Worm (Caenorhabditis elegans): ENCODE data around the gene cdh-12.

Gene cdh-12

DNA sequence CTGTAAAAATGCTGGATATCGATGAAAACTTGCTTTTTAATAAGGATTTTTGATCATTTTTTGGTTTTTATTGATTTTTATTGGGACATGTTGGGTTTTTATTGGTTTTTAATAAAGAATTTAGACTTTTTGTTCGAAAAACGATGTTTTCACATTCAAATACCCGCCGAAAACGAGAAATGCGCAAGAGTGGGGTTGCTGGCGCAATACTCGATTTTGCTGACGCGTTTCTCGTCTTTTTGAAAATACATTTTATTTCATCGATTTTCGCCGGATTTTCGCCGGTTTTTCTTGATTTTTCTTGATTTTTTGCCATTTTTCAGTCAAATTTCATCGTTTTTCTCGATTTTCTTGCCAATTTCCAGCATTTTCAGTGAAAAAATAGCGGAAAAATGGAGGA, 9.0 kb upstream of the cdh-12 start, which contains the start of gene smr-1 (continued):
- no peak for TF ChIP-seq lir-3 (tag; optimal IDR thresholded peaks at IDR 0.05; ENCODE audit: poor library complexity)
- peak; percentile 59 for TF ChIP-seq snpc-4 (tag; optimal IDR thresholded peaks at IDR 0.05)
- peak; percentile 70 for TF ChIP-seq F16B12.6 (tag; optimal IDR thresholded peaks at IDR 0.05)
- TF ChIP-seq nhr-237 (tag; optimal IDR thresholded peaks at IDR 0.05): peak; percentile 33
- TF ChIP-seq ceh-82 (tag; optimal IDR thresholded peaks at IDR 0.05): peak; percentile 94
- TF ChIP-seq pax-3 (tag; optimal IDR thresholded peaks at IDR 0.05): peak; percentile 71
- peak; percentile 85 for TF ChIP-seq aly-2 (tag; optimal IDR thresholded peaks at IDR 0.05)
- TF ChIP-seq lin-39 (tag; optimal IDR thresholded peaks at IDR 0.05): peak; percentile 92
- TF ChIP-seq unc-30 (tag; optimal IDR thresholded peaks at IDR 0.05): no peak

DNA sequence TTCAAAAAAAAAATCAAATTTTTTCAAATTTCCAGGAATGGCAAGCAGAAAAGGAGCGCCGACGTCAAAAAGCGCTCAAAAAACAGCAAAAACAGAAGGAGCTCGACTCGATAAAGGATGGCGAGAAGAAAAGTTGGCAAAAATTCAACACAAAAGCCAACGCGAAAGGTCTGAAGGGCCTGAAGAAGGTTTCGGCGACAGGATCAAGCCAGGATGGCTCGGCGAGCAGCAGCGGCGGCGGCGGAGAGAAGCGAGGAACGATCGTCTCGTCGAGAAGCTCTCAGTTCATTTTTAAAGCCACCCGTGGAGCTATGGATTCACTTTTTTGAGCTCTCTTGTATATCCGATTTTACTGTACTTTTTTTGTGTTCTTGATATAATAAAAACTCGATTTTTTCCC, 7.0 kb upstream of the cdh-12 start:
- TF ChIP-seq egl-13 (tag; optimal IDR thresholded peaks at IDR 0.05) (no peak), nhr-20 (tag; optimal IDR thresholded peaks at IDR 0.05) (no peak), mef-2 (tag; optimal IDR thresholded peaks at IDR 0.05) (no peak), fos-1 (tag; optimal IDR thresholded peaks at IDR 0.05) (no peak), ces-1 (GFP tag; optimal IDR thresholded peaks at IDR 0.05) (no peak), elt-3 (tag; optimal IDR thresholded peaks at IDR 0.05) (no peak), ama-1 (optimal IDR thresholded peaks at IDR 0.05) (no peak), efl-1 (optimal IDR thresholded peaks at IDR 0.05) (no peak), efl-1 (GFP tag; optimal IDR thresholded peaks at IDR 0.05 in 1 of 2) (peak in 1 of 2 experiments; percentile 76), C16A3.4 (tag; optimal IDR thresholded peaks at IDR 0.05) (no peak)

ce11 chrIII:1147863-1148262, 4.0 kb upstream of the cdh-12 start:
- TF ChIP-seq nhr-19 (GFP tag; conservative IDR thresholded peaks at IDR 0.05) (no peak), blmp-1 (tag; optimal IDR thresholded peaks at IDR 0.05) (peak; percentile 100)

ce11 chrIII:1149472-1149871, 2.4 kb upstream of the cdh-12 start:
- TF ChIP-seq pqm-1 (tag; optimal IDR thresholded peaks at IDR 0.05) (no peak), blmp-1 (tag; optimal IDR thresholded peaks at IDR 0.05) (peak; percentile 96)

DNA sequence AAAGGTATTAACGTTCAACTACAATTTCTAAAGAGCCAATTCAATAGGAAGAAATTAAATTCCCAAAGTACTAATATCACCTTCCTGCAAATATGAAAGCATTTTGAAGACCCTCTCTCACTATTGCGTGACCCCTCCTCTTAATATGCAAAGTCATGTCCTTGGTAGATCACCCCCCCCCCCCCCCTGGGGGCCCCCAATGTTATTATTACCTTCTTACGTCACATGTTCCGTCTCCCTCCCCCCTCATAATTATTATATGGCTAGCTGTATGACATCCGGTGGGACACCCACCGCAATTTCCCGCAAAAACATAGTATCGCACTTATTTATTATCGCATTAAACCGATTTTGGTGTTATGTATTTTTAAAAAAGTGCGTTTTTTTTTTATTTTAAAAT, 10.1 kb downstream of the cdh-12 start:
- no peak for TF ChIP-seq ceh-90 (tag; optimal IDR thresholded peaks at IDR 0.05)
- TF ChIP-seq fkh-8 (tag; optimal IDR thresholded peaks at IDR 0.05): peak; percentile 10
- no peak for TF ChIP-seq elt-3 (tag; optimal IDR thresholded peaks at IDR 0.05)
- no peak for TF ChIP-seq lin-35 (GFP tag; optimal IDR thresholded peaks at IDR 0.05)
- no peak for TF ChIP-seq sptf-1 (tag; optimal IDR thresholded peaks at IDR 0.05)
- no peak for TF ChIP-seq hpl-2 (GFP tag; optimal IDR thresholded peaks at IDR 0.05)
- no peak for TF ChIP-seq ama-1 (optimal IDR thresholded peaks at IDR 0.05)

- TF ChIP-seq dsc-1 (tag; optimal IDR thresholded peaks at IDR 0.05): no peak
- no peak for TF ChIP-seq swsn-7 (tag; optimal IDR thresholded peaks at IDR 0.05)
- no peak for TF ChIP-seq mef-2 (tag; optimal IDR thresholded peaks at IDR 0.05)
- TF ChIP-seq dpl-1 (GFP tag; optimal IDR thresholded peaks at IDR 0.05): no peak
- TF ChIP-seq nhr-71 (tag; optimal IDR thresholded peaks at IDR 0.05): no peak
- no peak for TF ChIP-seq nhr-85 (tag)
- no peak for TF ChIP-seq mep-1 (tag; optimal IDR thresholded peaks at IDR 0.05)
These were observed 11.4 kb downstream of the cdh-12 start for ce11 chrIII:1163203-1163602.

ce11 chrIII:1164668-1165067, 12.8 kb downstream of the cdh-12 start:
- no peak for TF ChIP-seq hlh-17 (GFP tag; optimal IDR thresholded peaks at IDR 0.05; ENCODE audit: borderline replicate concordance)
- TF ChIP-seq nhr-84 (tag; optimal IDR thresholded peaks at IDR 0.05): no peak
- no peak for TF ChIP-seq sox-4 (tag; optimal IDR thresholded peaks at IDR 0.05)
- no peak for TF ChIP-seq C04F5.9 (tag; optimal IDR thresholded peaks at IDR 0.05)
